Fruit fly (Drosophila melanogaster) whole organism, embryonic: Measurements from ENCODE around the gene CG17300.

Experiments
- BtbVII ChIP-seq: fragments of 200-800 bp; sonication (Bioruptor generic); optimal IDR thresholded peaks from 3 replicates; lab custom pipeline; 2017; ENCODE audit warnings: missing biosample characterization, mild to moderate bottlenecking, missing genetic modification characterization
- CG10654 ChIP-seq: fragments of 200-800 bp; sonication (Bioruptor generic); optimal IDR thresholded peaks from 2 replicates; lab custom pipeline; 2016; ENCODE audit warnings: missing biosample characterization, missing genetic modification characterization
- CG10959 ChIP-seq: fragments of 200-800 bp; sonication (Bioruptor generic); IDR thresholded peaks from 2 replicates; pipeline ENCODE4 v1.3.6; 2022; ENCODE audit warnings: missing biosample characterization, missing genetic modification characterization
- CG11247 ChIP-seq: fragments of 200-800 bp; sonication (Bioruptor generic); IDR thresholded peaks from 2 replicates; pipeline ENCODE4 v1.3.6; 2022; ENCODE audit warnings: missing biosample characterization, missing genetic modification characterization
- CG12391 ChIP-seq: fragments of 200-800 bp; sonication (Bioruptor generic); optimal IDR thresholded peaks from 3 replicates; lab custom pipeline; 2018; ENCODE audit warnings: missing biosample characterization, mild to moderate bottlenecking, missing genetic modification characterization, moderate library complexity
- CG12659 ChIP-seq: fragments of 200-800 bp; sonication (Bioruptor generic); optimal IDR thresholded peaks from 3 replicates; lab custom pipeline; 2017; ENCODE audit warnings: mild to moderate bottlenecking, missing biosample characterization, missing genetic modification reagents, missing genetic modification characterization
- CG13287 ChIP-seq: fragments of 200-800 bp; sonication (Bioruptor generic); IDR thresholded peaks from 2 replicates; pipeline ENCODE4 v1.3.6; 2022; ENCODE audit warnings: missing biosample characterization, missing genetic modification characterization; ENCODE audit not compliant: partially characterized antibody
- CG14050 ChIP-seq: fragments of 200-800 bp; sonication (Bioruptor generic); IDR thresholded peaks from 3 replicates; pipeline ENCODE4 v1.3.6; 2022; ENCODE audit warnings: missing biosample characterization, missing genetic modification characterization
- CG14965 ChIP-seq: fragments of 200-800 bp; sonication (Bioruptor generic); optimal IDR thresholded peaks from 2 replicates; lab custom pipeline; 2016; ENCODE audit warnings: missing biosample characterization, missing genetic modification characterization, borderline replicate concordance
- CG15073 ChIP-seq: fragments of 200-800 bp; sonication (Bioruptor generic); optimal IDR thresholded peaks from 2 replicates; lab custom pipeline; 2016; ENCODE audit warnings: missing biosample characterization, missing genetic modification characterization
- CG15479 ChIP-seq: fragments of 200-800 bp; sonication (Bioruptor generic); optimal IDR thresholded peaks from 3 replicates; lab custom pipeline; 2019; ENCODE audit warnings: missing biosample characterization, mild to moderate bottlenecking, missing genetic modification characterization, moderate library complexity
- CG16779 ChIP-seq: fragments of 200-800 bp; sonication (Bioruptor generic); IDR thresholded peaks from 2 replicates; pipeline ENCODE4 v1.3.6; 2022; ENCODE audit warnings: missing biosample characterization, missing genetic modification characterization
- CG16813 ChIP-seq: fragments of 200-800 bp; sonication (Bioruptor generic); IDR thresholded peaks from 3 replicates; pipeline ENCODE4 v1.3.6; 2022; ENCODE audit warnings: missing biosample characterization, missing genetic modification characterization; ENCODE audit not compliant: partially characterized antibody
- CG17186 ChIP-seq: fragments of 200-800 bp; sonication (Bioruptor generic); optimal IDR thresholded peaks from 3 replicates; lab custom pipeline; 2017; ENCODE audit warnings: missing biosample characterization, missing genetic modification reagents, missing genetic modification characterization
- CG30020 ChIP-seq: fragments of 200-800 bp; optimal IDR thresholded peaks from 2 replicates; lab custom pipeline; 2019; ENCODE audit warnings: missing biosample characterization, mild to moderate bottlenecking, missing genetic modification characterization, moderate library complexity
- CG33557 ChIP-seq: fragments of 200-800 bp; sonication (Bioruptor generic); optimal IDR thresholded peaks from 2 replicates; lab custom pipeline; 2019; ENCODE audit warnings: missing biosample characterization, mild to moderate bottlenecking, missing genetic modification characterization, moderate library complexity
- CG6175 ChIP-seq: fragments of 200-800 bp; sonication (Bioruptor generic); IDR thresholded peaks from 3 replicates; pipeline ENCODE4 v1.3.6; 2022; ENCODE audit warnings: missing biosample characterization, missing genetic modification characterization
- CG6683 ChIP-seq: fragments of 200-800 bp; sonication (Bioruptor generic); optimal IDR thresholded peaks from 2 replicates; lab custom pipeline; 2017; ENCODE audit warnings: missing biosample characterization, mild to moderate bottlenecking, missing genetic modification characterization, missing genetic modification reagents
- CG6689 ChIP-seq: fragments of 200-800 bp; sonication (Bioruptor generic); IDR thresholded peaks from 2 replicates; pipeline ENCODE4 v1.3.6; 2022; ENCODE audit warnings: missing biosample characterization, missing genetic modification characterization
- CG7963 ChIP-seq: fragments of 200-800 bp; sonication (Bioruptor generic); IDR thresholded peaks from 3 replicates; pipeline ENCODE4 v1.3.6; 2022; ENCODE audit warnings: missing biosample characterization, missing genetic modification characterization; ENCODE audit not compliant: partially characterized antibody
- CG8281 ChIP-seq: fragments of 200-800 bp; sonication (Bioruptor generic); optimal IDR thresholded peaks from 2 replicates; lab custom pipeline; 2018; ENCODE audit warnings: missing biosample characterization, mild to moderate bottlenecking, missing genetic modification characterization, moderate library complexity
- CG9215 ChIP-seq: fragments of 200-800 bp; sonication (Bioruptor generic); IDR thresholded peaks from 2 replicates; pipeline ENCODE4 v1.3.6; 2022; ENCODE audit warnings: missing biosample characterization, missing genetic modification characterization
- Dip2 ChIP-seq: fragments of 200-800 bp; sonication (Bioruptor generic); IDR thresholded peaks from 2 replicates; pipeline ENCODE4 v1.3.6; 2022; ENCODE audit warnings: missing biosample characterization, missing genetic modification characterization
- Doc3 ChIP-seq: fragments of 200-800 bp; sonication (Bioruptor generic); IDR thresholded peaks from 3 replicates; pipeline ENCODE4 v1.3.6; 2022; ENCODE audit warnings: missing biosample characterization, missing genetic modification characterization; ENCODE audit not compliant: partially characterized antibody
- Eip74EF ChIP-seq, 2 experiments: fragments of 200-800 bp in 1 of 2; fragments of >200 bp in 1 of 2; sonication (Bioruptor generic) in 1 of 2; optimal IDR thresholded peaks; 2 replicates each; lab custom pipeline; 2017 to 2019; ENCODE audit warnings: missing biosample characterization in 2 of 2, missing genetic modification characterization in 2 of 2, mild to moderate bottlenecking in 1 of 2, moderate library complexity in 1 of 2
- Hand ChIP-seq: fragments of 200-800 bp; sonication (Bioruptor generic); optimal IDR thresholded peaks from 2 replicates; lab custom pipeline; 2017; ENCODE audit warnings: mild to moderate bottlenecking, missing biosample characterization, missing genetic modification reagents, missing genetic modification characterization
- MTF-1 ChIP-seq: fragments of 200-800 bp; sonication (Bioruptor generic); optimal IDR thresholded peaks from 2 replicates; lab custom pipeline; 2018; ENCODE audit warnings: missing biosample characterization, mild to moderate bottlenecking, missing genetic modification characterization, borderline replicate concordance
- Meics ChIP-seq: fragments of 200-800 bp; sonication (Bioruptor generic); optimal IDR thresholded peaks from 2 replicates; lab custom pipeline; 2017; ENCODE audit warnings: missing biosample characterization, mild to moderate bottlenecking, missing genetic modification characterization
- NFAT ChIP-seq: fragments of 200-800 bp; sonication (Bioruptor generic); IDR thresholded peaks from 2 replicates; pipeline ENCODE4 v1.3.6; 2022; ENCODE audit warnings: missing biosample characterization, missing genetic modification characterization
- NK7.1 ChIP-seq: fragments of 200-800 bp; sonication (Bioruptor generic); optimal IDR thresholded peaks from 3 replicates; lab custom pipeline; 2016; ENCODE audit warnings: missing biosample characterization, missing genetic modification characterization
- Pdp1 ChIP-seq, 2 experiments: fragments of 200-800 bp; sonication (Bioruptor generic); optimal IDR thresholded peaks; 3 replicates each; lab custom pipeline; 2016; ENCODE audit warnings: missing biosample characterization in 2 of 2, missing genetic modification characterization in 2 of 2, mild to moderate bottlenecking in 1 of 2, moderate library complexity in 1 of 2
- Poxn ChIP-seq: fragments of 200-800 bp; sonication (Bioruptor generic); IDR thresholded peaks from 2 replicates; pipeline ENCODE4 v1.3.6; 2022; ENCODE audit warnings: missing biosample characterization, missing genetic modification characterization
- chn ChIP-seq: fragments of 200-800 bp; sonication (Bioruptor generic); optimal IDR thresholded peaks from 2 replicates; lab custom pipeline; 2016; ENCODE audit warnings: missing biosample characterization, missing genetic modification characterization
- crol ChIP-seq: fragments of 200-800 bp; sonication (Bioruptor generic); IDR thresholded peaks from 2 replicates; pipeline ENCODE4 v1.3.6; 2022; ENCODE audit warnings: missing biosample characterization, missing genetic modification characterization
- fd96Cb ChIP-seq: fragments of 200-800 bp; sonication (Bioruptor generic); optimal IDR thresholded peaks from 2 replicates; lab custom pipeline; 2018; ENCODE audit warnings: missing biosample characterization, mild to moderate bottlenecking, missing genetic modification characterization, moderate library complexity
- ftz-f1 ChIP-seq: fragments of 200-800 bp; sonication (Bioruptor generic); optimal IDR thresholded peaks from 2 replicates; lab custom pipeline; 2016; ENCODE audit warnings: missing biosample characterization, missing genetic modification characterization
- gce ChIP-seq: fragments of 200-800 bp; sonication (Bioruptor generic); IDR thresholded peaks from 3 replicates; pipeline ENCODE4 v1.3.6; 2022; ENCODE audit warnings: missing biosample characterization, missing genetic modification characterization
- gcm ChIP-seq: fragments of 200-800 bp; sonication (Bioruptor generic); optimal IDR thresholded peaks from 2 replicates; lab custom pipeline; 2019; ENCODE audit warnings: missing biosample characterization, mild to moderate bottlenecking, missing genetic modification characterization, moderate library complexity
- gro ChIP-seq: fragments of 200-800 bp; sonication (Bioruptor generic); optimal IDR thresholded peaks from 2 replicates; lab custom pipeline; 2016; ENCODE audit warnings: missing biosample characterization, missing genetic modification characterization
- kni ChIP-seq: fragments of 200-800 bp; sonication (Bioruptor generic); optimal IDR thresholded peaks from 3 replicates; lab custom pipeline; 2017; ENCODE audit warnings: mild to moderate bottlenecking, missing biosample characterization, missing genetic modification reagents, missing genetic modification characterization
- lov ChIP-seq, 2 experiments: fragments of 200-800 bp in 1 of 2; fragments of >200 bp in 1 of 2; sonication (Bioruptor generic) in 1 of 2; IDR thresholded peaks in 1 of 2; optimal IDR thresholded peaks in 1 of 2; 2 replicates in 1 of 2; 3 replicates in 1 of 2; pipeline versions ENCODE4 v1.3.6 to Lab custom; 2017 to 2022; ENCODE audit warnings: missing biosample characterization in 1 of 2, missing genetic modification characterization in 1 of 2
- nmo ChIP-seq: fragments of 200-800 bp; sonication (Bioruptor generic); optimal IDR thresholded peaks from 2 replicates; lab custom pipeline; 2018; ENCODE audit warnings: missing biosample characterization, mild to moderate bottlenecking, missing genetic modification characterization, moderate library complexity
- oc ChIP-seq: fragments of 200-800 bp; sonication (Bioruptor generic); optimal IDR thresholded peaks from 2 replicates; lab custom pipeline; 2018; ENCODE audit warnings: missing biosample characterization, mild to moderate bottlenecking, missing genetic modification characterization, moderate library complexity
- ranshi ChIP-seq: fragments of 200-800 bp; sonication (Bioruptor generic); IDR thresholded peaks from 2 replicates; pipeline ENCODE4 v1.3.6; 2022; ENCODE audit warnings: missing biosample characterization, missing genetic modification characterization
- shn ChIP-seq: fragments of 200-800 bp; sonication (Bioruptor generic); optimal IDR thresholded peaks from 3 replicates; lab custom pipeline; 2016; ENCODE audit warnings: missing biosample characterization, missing genetic modification characterization
- sim ChIP-seq: fragments of 200-800 bp; sonication (Bioruptor generic); IDR thresholded peaks from 2 replicates; pipeline ENCODE4 v1.3.6; 2022; ENCODE audit warnings: missing biosample characterization, missing genetic modification characterization
- sqz ChIP-seq: fragments of 200-800 bp; sonication (Bioruptor generic); optimal IDR thresholded peaks from 3 replicates; lab custom pipeline; 2018; ENCODE audit warnings: missing biosample characterization, mild to moderate bottlenecking, missing genetic modification characterization
- twi ChIP-seq: fragments of 200-800 bp; optimal IDR thresholded peaks from 2 replicates; lab custom pipeline; 2019; ENCODE audit warnings: missing biosample characterization, mild to moderate bottlenecking, missing genetic modification characterization, moderate library complexity

The CG17300 gene

dm6 chr3L:13100438-13100837 lies 13.3 kb upstream of the CG17300 start:
- TF ChIP-seq BtbVII (no peak), chn (no peak), CG6689 (no peak), ftz-f1 (GFP tag; lab: Kevin White, UChicago) (no peak), CG11247 (GFP tag; lab: Robert Waterston, UW) (no peak), Dip2 (GFP tag; lab: Robert Waterston, UW) (no peak), gcm (GFP tag; lab: Kevin White, UChicago) (no peak), MTF-1 (GFP tag; lab: Kevin White, UChicago) (no peak), sqz (GFP tag; lab: Kevin White, UChicago) (no peak), CG6683 (GFP tag; lab: Kevin White, UChicago) (no peak), oc (tag; lab: Kevin White, UChicago) (no peak), Meics (GFP tag; lab: Kevin White, UChicago) (no peak), NFAT (GFP tag; lab: Robert Waterston, UW) (no peak), CG13287 (no peak), CG30020 (tag; lab: Kevin White, UChicago) (no peak), CG16813 (no peak), CG6175 (GFP tag; lab: Robert Waterston, UW) (no peak), CG10654 (no peak), NK7.1 (GFP tag; lab: Kevin White, UChicago) (no peak)

dm6 chr3L:13099151-13099550 lies 12.1 kb upstream of the CG17300 start:
- TF ChIP-seq CG9215 (GFP tag; lab: Robert Waterston, UW) (no peak), fd96Cb (tag; lab: Kevin White, UChicago) (no peak), twi (no peak), CG15479 (no peak), CG12659 (GFP tag; lab: Kevin White, UChicago) (no peak), CG6175 (GFP tag; lab: Robert Waterston, UW) (no peak), CG15073 (GFP tag; lab: Kevin White, UChicago) (no peak), CG14965 (no peak), Hand (GFP tag; lab: Kevin White, UChicago) (no peak), shn (no peak), CG14050 (GFP tag; lab: Robert Waterston, UW) (no peak), oc (tag; lab: Kevin White, UChicago) (peak; percentile 75), CG8281 (tag; lab: Kevin White, UChicago) (no peak), crol (peak; percentile 80), Poxn (GFP tag; lab: Robert Waterston, UW) (no peak), ranshi (GFP tag; lab: Robert Waterston, UW) (no peak), gce (GFP tag; lab: Robert Waterston, UW) (no peak), Pdp1 (GFP tag; optimal IDR thresholded peaks at IDR 0.05; lab: Kevin White, UChicago) (no peak), CG16779 (GFP tag; lab: Robert Waterston, UW) (no peak), Doc3 (GFP tag; lab: Robert Waterston, UW) (no peak), CG10959 (no peak), CG7963 (GFP tag; lab: Robert Waterston, UW) (0 out of 3 replicates have a peak, but pooled peaks have one; percentile 33), lov (optimal IDR thresholded peaks at IDR 0.05; lab: Kevin White, UChicago) (no peak), lov (GFP tag; IDR thresholded peaks at IDR 0.05; lab: Robert Waterston, UW) (0 out of 3 replicates have a peak, but pooled peaks have one; percentile 24), CG17186 (GFP tag; lab: Kevin White, UChicago) (no peak), kni (GFP tag; lab: Kevin White, UChicago) (peak; percentile 13), CG12391 (tag; lab: Kevin White, UChicago) (no peak), nmo (no peak), sim (no peak), Eip74EF (GFP tag; optimal IDR thresholded peaks at IDR 0.05; lab: Kevin White, UChicago) (no peak), gro (no peak), CG33557 (no peak)
